Fruit fly (Drosophila melanogaster) whole organism, embryonic: Measurements from ENCODE around the gene aop.

ENCODE experiments used
- Atf6 ChIP-seq: fragments of 200-800 bp; sonication (Bioruptor generic); IDR thresholded peaks from 2 replicates; pipeline ENCODE4 v1.3.6; 2022; ENCODE audit warnings: missing biosample characterization, missing genetic modification characterization
- CG10462 ChIP-seq: fragments of 200-800 bp; sonication (Bioruptor generic); optimal IDR thresholded peaks from 2 replicates; lab custom pipeline; 2016; ENCODE audit warnings: missing biosample characterization, missing genetic modification characterization
- CG10543 ChIP-seq: fragments of 200-800 bp; sonication (Bioruptor generic); optimal IDR thresholded peaks from 3 replicates; lab custom pipeline; 2017; ENCODE audit warnings: missing biosample characterization, mild to moderate bottlenecking, missing genetic modification characterization, moderate library complexity
- CG12236 ChIP-seq: fragments of 200-800 bp; sonication (Bioruptor generic); optimal IDR thresholded peaks from 2 replicates; lab custom pipeline; 2016; ENCODE audit warnings: missing biosample characterization, missing genetic modification characterization
- CG12299 ChIP-seq: fragments of 200-800 bp; sonication (Bioruptor generic); optimal IDR thresholded peaks from 2 replicates; lab custom pipeline; 2018; ENCODE audit warnings: missing biosample characterization, mild to moderate bottlenecking, missing genetic modification characterization
- CG12744 ChIP-seq: fragments of 200-800 bp; sonication (Bioruptor generic); optimal IDR thresholded peaks from 2 replicates; lab custom pipeline; 2016; ENCODE audit warnings: missing biosample characterization, missing genetic modification characterization
- CG13424 ChIP-seq: fragments of 200-800 bp; sonication (Bioruptor generic); optimal IDR thresholded peaks from 2 replicates; lab custom pipeline; 2019; ENCODE audit warnings: missing biosample characterization, mild to moderate bottlenecking, missing genetic modification characterization, moderate library complexity
- CG13775 ChIP-seq: fragments of 200-800 bp; sonication (Bioruptor generic); optimal IDR thresholded peaks from 3 replicates; lab custom pipeline; 2017; ENCODE audit warnings: missing biosample characterization, mild to moderate bottlenecking, missing genetic modification characterization
- CG14441 ChIP-seq: fragments of 200-800 bp; sonication (Bioruptor generic); IDR thresholded peaks from 2 replicates; pipeline ENCODE4 v1.3.6; 2022; ENCODE audit warnings: missing biosample characterization, missing genetic modification characterization
- CG17361 ChIP-seq: fragments of 200-800 bp; sonication (Bioruptor generic); IDR thresholded peaks from 3 replicates; pipeline ENCODE4 v1.3.6; 2022; ENCODE audit warnings: missing biosample characterization, missing genetic modification characterization
- CG17385 ChIP-seq: fragments of 200-800 bp; sonication (Bioruptor generic); optimal IDR thresholded peaks from 3 replicates; lab custom pipeline; 2018; ENCODE audit warnings: missing biosample characterization, mild to moderate bottlenecking, missing genetic modification characterization
- CG17568 ChIP-seq: fragments of 200-800 bp; sonication (Bioruptor generic); optimal IDR thresholded peaks from 2 replicates; lab custom pipeline; 2018; ENCODE audit warnings: missing biosample characterization, mild to moderate bottlenecking, missing genetic modification characterization, moderate library complexity
- CG3065 ChIP-seq: fragments of 200-800 bp; sonication (Bioruptor generic); optimal IDR thresholded peaks from 2 replicates; lab custom pipeline; 2016; ENCODE audit warnings: missing biosample characterization, missing genetic modification characterization
- CG4424 ChIP-seq: fragments of 200-800 bp; sonication (Bioruptor generic); optimal IDR thresholded peaks from 3 replicates; lab custom pipeline; 2016; ENCODE audit warnings: missing biosample characterization, missing genetic modification characterization
- CG7357 ChIP-seq: fragments of 200-800 bp; sonication (Bioruptor generic); IDR thresholded peaks from 3 replicates; pipeline ENCODE4 v1.3.6; 2022; ENCODE audit warnings: missing biosample characterization, missing genetic modification characterization
- CG7928 ChIP-seq: fragments of 200-800 bp; sonication (Bioruptor generic); optimal IDR thresholded peaks from 2 replicates; lab custom pipeline; 2017; ENCODE audit warnings: missing biosample characterization, mild to moderate bottlenecking, missing genetic modification characterization
- CG9437 ChIP-seq: fragments of 200-800 bp; sonication (Bioruptor generic); optimal IDR thresholded peaks from 2 replicates; lab custom pipeline; 2018; ENCODE audit warnings: missing biosample characterization, mild to moderate bottlenecking, missing genetic modification characterization
- Dek ChIP-seq: fragments of 200-800 bp; sonication (Bioruptor generic); optimal IDR thresholded peaks from 3 replicates; lab custom pipeline; 2019; ENCODE audit warnings: missing biosample characterization, mild to moderate bottlenecking, missing genetic modification characterization, moderate library complexity
- Doc2 ChIP-seq: fragments of 200-800 bp; sonication (Bioruptor generic); IDR thresholded peaks from 2 replicates; pipeline ENCODE4 v1.3.6; 2022; ENCODE audit warnings: missing biosample characterization, missing genetic modification characterization
- E2f1 ChIP-seq: fragments of 200-800 bp; sonication (Bioruptor generic); IDR thresholded peaks from 2 replicates; pipeline ENCODE4 v1.3.6; 2022; ENCODE audit warnings: missing biosample characterization, missing genetic modification characterization
- Eip74EF ChIP-seq, 2 experiments: fragments of 200-800 bp in 1 of 2; fragments of >200 bp in 1 of 2; sonication (Bioruptor generic) in 1 of 2; optimal IDR thresholded peaks; 2 replicates each; lab custom pipeline; 2017 to 2019; ENCODE audit warnings: missing biosample characterization in 2 of 2, missing genetic modification characterization in 2 of 2, mild to moderate bottlenecking in 1 of 2, moderate library complexity in 1 of 2
- Fer1 ChIP-seq: fragments of 200-800 bp; sonication (Bioruptor generic); optimal IDR thresholded peaks from 2 replicates; lab custom pipeline; 2017; ENCODE audit warnings: missing biosample characterization, mild to moderate bottlenecking, missing genetic modification characterization
- HLH3B ChIP-seq: fragments of 200-800 bp; sonication (Bioruptor generic); IDR thresholded peaks from 2 replicates; pipeline ENCODE4 v1.3.6; 2022; ENCODE audit warnings: missing biosample characterization, missing genetic modification characterization
- HLH54F ChIP-seq: fragments of 200-800 bp; sonication (Bioruptor generic); optimal IDR thresholded peaks from 3 replicates; lab custom pipeline; 2016; ENCODE audit warnings: missing biosample characterization, missing genetic modification characterization
- Jarid2 ChIP-seq: fragments of 200-800 bp; sonication (Bioruptor generic); optimal IDR thresholded peaks from 3 replicates; lab custom pipeline; 2017; ENCODE audit warnings: mild to moderate bottlenecking, missing biosample characterization, missing genetic modification reagents, missing genetic modification characterization
- Lim3 ChIP-seq: fragments of 200-800 bp; sonication (Bioruptor generic); IDR thresholded peaks from 2 replicates; pipeline ENCODE4 v1.3.6; 2022; ENCODE audit warnings: missing biosample characterization, missing genetic modification characterization
- MTF-1 ChIP-seq: fragments of 200-800 bp; sonication (Bioruptor generic); optimal IDR thresholded peaks from 2 replicates; lab custom pipeline; 2018; ENCODE audit warnings: missing biosample characterization, mild to moderate bottlenecking, missing genetic modification characterization, borderline replicate concordance
- Mes4 ChIP-seq: fragments of 200-800 bp; sonication (Bioruptor generic); optimal IDR thresholded peaks from 2 replicates; lab custom pipeline; 2016; ENCODE audit warnings: missing biosample characterization, missing genetic modification characterization
- NK7.1 ChIP-seq: fragments of 200-800 bp; sonication (Bioruptor generic); optimal IDR thresholded peaks from 3 replicates; lab custom pipeline; 2016; ENCODE audit warnings: missing biosample characterization, missing genetic modification characterization
- Optix ChIP-seq: fragments of 200-800 bp; sonication (Bioruptor generic); IDR thresholded peaks from 3 replicates; pipeline ENCODE4 v1.3.6; 2022; ENCODE audit warnings: missing biosample characterization, missing genetic modification characterization
- Trl ChIP-seq, 3 experiments: fragments of >200 bp in 2 of 3; fragments of 200-800 bp in 1 of 3; sonication (Bioruptor generic) in 1 of 3; optimal IDR thresholded peaks; 2 replicates in 1 of 3; 3 replicates in 2 of 3; lab custom pipeline; 2016 to 2017; ENCODE audit warnings: missing biosample characterization in 1 of 3, missing genetic modification characterization in 1 of 3
- Xrp1 ChIP-seq: fragments of 200-800 bp; sonication (Bioruptor generic); IDR thresholded peaks from 2 replicates; pipeline ENCODE4 v1.3.6; 2022; ENCODE audit warnings: missing biosample characterization, missing genetic modification characterization
- bab2 ChIP-seq: fragments of 200-800 bp; sonication (Bioruptor generic); optimal IDR thresholded peaks from 2 replicates; lab custom pipeline; 2016; ENCODE audit warnings: missing biosample characterization, missing genetic modification characterization
- btn ChIP-seq: fragments of 200-800 bp; sonication (Bioruptor generic); optimal IDR thresholded peaks from 2 replicates; lab custom pipeline; 2016; ENCODE audit warnings: missing biosample characterization, missing genetic modification characterization
- disco-r ChIP-seq: fragments of 200-800 bp; sonication (Bioruptor generic); optimal IDR thresholded peaks from 2 replicates; lab custom pipeline; 2016; ENCODE audit warnings: missing biosample characterization, missing genetic modification characterization
- fd64A ChIP-seq: fragments of 200-800 bp; sonication (Bioruptor generic); optimal IDR thresholded peaks from 3 replicates; lab custom pipeline; 2018; ENCODE audit warnings: missing biosample characterization, mild to moderate bottlenecking, missing genetic modification characterization
- fru ChIP-seq: fragments of >200 bp; optimal IDR thresholded peaks from 2 replicates; lab custom pipeline; 2017
- fu2 ChIP-seq: fragments of 200-800 bp; sonication (Bioruptor generic); optimal IDR thresholded peaks from 2 replicates; lab custom pipeline; 2016; ENCODE audit warnings: missing biosample characterization, missing genetic modification characterization
- gt ChIP-seq: fragments of 200-800 bp; sonication (Bioruptor generic); IDR thresholded peaks from 2 replicates; pipeline ENCODE4 v1.3.6; 2022; ENCODE audit warnings: missing biosample characterization, missing genetic modification characterization
- jumu ChIP-seq: fragments of 200-800 bp; sonication (Bioruptor generic); optimal IDR thresholded peaks from 3 replicates; lab custom pipeline; 2016; ENCODE audit warnings: missing biosample characterization, missing genetic modification characterization
- lmd ChIP-seq: fragments of 200-800 bp; sonication (Bioruptor generic); IDR thresholded peaks from 2 replicates; pipeline ENCODE4 v1.3.6; 2022; ENCODE audit warnings: missing biosample characterization, missing genetic modification characterization
- maf-S ChIP-seq: fragments of 200-800 bp; sonication (Bioruptor generic); optimal IDR thresholded peaks from 2 replicates; lab custom pipeline; 2016; ENCODE audit warnings: missing biosample characterization, missing genetic modification characterization
- mam ChIP-seq: fragments of 200-800 bp; sonication (Bioruptor generic); optimal IDR thresholded peaks from 3 replicates; lab custom pipeline; 2016; ENCODE audit warnings: missing biosample characterization, missing genetic modification characterization
- nerfin-2 ChIP-seq: fragments of 200-800 bp; sonication (Bioruptor generic); IDR thresholded peaks from 2 replicates; pipeline ENCODE4 v1.3.6; 2022; ENCODE audit warnings: missing biosample characterization, missing genetic modification characterization; ENCODE audit not compliant: partially characterized antibody
- ranshi ChIP-seq: fragments of 200-800 bp; sonication (Bioruptor generic); IDR thresholded peaks from 2 replicates; pipeline ENCODE4 v1.3.6; 2022; ENCODE audit warnings: missing biosample characterization, missing genetic modification characterization
- repo ChIP-seq: fragments of 200-800 bp; sonication (Bioruptor generic); optimal IDR thresholded peaks from 2 replicates; lab custom pipeline; 2016; ENCODE audit warnings: missing biosample characterization, missing genetic modification characterization
- slp2 ChIP-seq: fragments of 200-800 bp; sonication (Bioruptor generic); optimal IDR thresholded peaks from 2 replicates; lab custom pipeline; 2016; ENCODE audit warnings: missing biosample characterization, missing genetic modification characterization
- twi ChIP-seq: fragments of 200-800 bp; optimal IDR thresholded peaks from 2 replicates; lab custom pipeline; 2019; ENCODE audit warnings: missing biosample characterization, mild to moderate bottlenecking, missing genetic modification characterization, moderate library complexity
- tx ChIP-seq: fragments of 200-800 bp; sonication (Bioruptor generic); optimal IDR thresholded peaks from 2 replicates; lab custom pipeline; 2016; ENCODE audit warnings: missing biosample characterization, missing genetic modification characterization
- usp ChIP-seq: fragments of >200 bp; optimal IDR thresholded peaks from 2 replicates; lab custom pipeline; 2017; ENCODE audit warnings: missing biosample characterization, missing genetic modification characterization
- z ChIP-seq: fragments of 200-800 bp; sonication (Bioruptor generic); IDR thresholded peaks from 3 replicates; pipeline ENCODE4 v1.3.6; 2022; ENCODE audit warnings: missing biosample characterization, missing genetic modification characterization
- zfh2 ChIP-seq: fragments of 200-800 bp; sonication (Bioruptor generic); optimal IDR thresholded peaks from 2 replicates; lab custom pipeline; 2016; ENCODE audit warnings: missing biosample characterization, missing genetic modification characterization

The aop gene

dm6 chr2L:2227316-2227715 lies 48.8 kb upstream of the aop start (continued):
- no peak for TF ChIP-seq CG3065
- TF ChIP-seq CG13775 (GFP tag; lab: Kevin White, UChicago), result no peak
- no peak for TF ChIP-seq slp2 (GFP tag; lab: Kevin White, UChicago)
- TF ChIP-seq Optix (GFP tag; lab: Robert Waterston, UW), result no peak
- no peak for TF ChIP-seq bab2 (GFP tag; lab: Kevin White, UChicago)
- no peak for TF ChIP-seq fru (lab: Kevin White, UChicago)
- TF ChIP-seq Lim3 (GFP tag; lab: Robert Waterston, UW), result peak; percentile 18; the same call in 1 of the 2 replicates
- peak; percentile 48 for TF ChIP-seq Fer1 (GFP tag; lab: Kevin White, UChicago)
- peak; percentile 19 for TF ChIP-seq CG9437 (GFP tag; lab: Kevin White, UChicago)
- peak; percentile 33; the same call in 1 of the 2 replicates for TF ChIP-seq Xrp1 (GFP tag; lab: Robert Waterston, UW)
- 0 out of 3 replicates have a peak, but pooled peaks have one; percentile 22 for TF ChIP-seq CG17361 (GFP tag; lab: Robert Waterston, UW)
- TF ChIP-seq CG13424 (tag; lab: Kevin White, UChicago), result peak; percentile 56
- TF ChIP-seq maf-S (GFP tag; lab: Kevin White, UChicago), result no peak
- no peak for TF ChIP-seq CG7928 (GFP tag; lab: Kevin White, UChicago)
- no peak for TF ChIP-seq NK7.1 (GFP tag; lab: Kevin White, UChicago)
- TF ChIP-seq CG4424, result peak; percentile 34
- no peak for TF ChIP-seq usp (GFP tag; lab: Kevin White, UChicago)
- TF ChIP-seq nerfin-2, result no peak; the same call in 1 of the 2 replicates
- no peak for TF ChIP-seq Dek (tag; lab: Kevin White, UChicago)
- no peak for TF ChIP-seq Mes4
- TF ChIP-seq CG12236, result no peak
- no peak for TF ChIP-seq fu2 (GFP tag; lab: Kevin White, UChicago)
- peak; percentile 64 for TF ChIP-seq HLH3B (GFP tag; lab: Robert Waterston, UW)
- no peak for TF ChIP-seq Jarid2 (GFP tag; lab: Kevin White, UChicago)
- no peak for TF ChIP-seq MTF-1 (GFP tag; lab: Kevin White, UChicago)
- TF ChIP-seq CG17385 (GFP tag; lab: Kevin White, UChicago), result no peak
- no peak for TF ChIP-seq Doc2 (GFP tag; lab: Robert Waterston, UW)
- TF ChIP-seq tx (GFP tag; lab: Kevin White, UChicago), result no peak
- TF ChIP-seq z (GFP tag; lab: Robert Waterston, UW), result no peak
- TF ChIP-seq Atf6, result peak; percentile 55
- TF ChIP-seq CG12299 (tag; lab: Kevin White, UChicago), result no peak
- TF ChIP-seq CG10543, result peak; percentile 15
- TF ChIP-seq disco-r (GFP tag; lab: Kevin White, UChicago), result no peak
- peak; percentile 43 to 50 for TF ChIP-seq Trl (optimal IDR thresholded peaks at IDR 0.05; lab: Kevin White, UChicago)
- no peak for TF ChIP-seq Trl (GFP tag; optimal IDR thresholded peaks at IDR 0.05; lab: Kevin White, UChicago)
- TF ChIP-seq CG10462 (GFP tag; lab: Kevin White, UChicago), result no peak
- peak; percentile 10 for TF ChIP-seq HLH54F (GFP tag; lab: Kevin White, UChicago)
- TF ChIP-seq jumu (GFP tag; lab: Kevin White, UChicago), result peak; percentile 22
- no peak for TF ChIP-seq fd64A (GFP tag; lab: Kevin White, UChicago)
- no peak for TF ChIP-seq CG12744 (GFP tag; lab: Kevin White, UChicago)
- no peak for TF ChIP-seq gt (GFP tag; lab: Robert Waterston, UW)
- peak; percentile 6 for TF ChIP-seq mam (GFP tag; lab: Kevin White, UChicago)
- 0 out of 2 replicates have a peak, but pooled peaks have one; percentile 24 for TF ChIP-seq ranshi (GFP tag; lab: Robert Waterston, UW)
- TF ChIP-seq lmd, result peak; percentile 29; the same call in 1 of the 2 replicates
- 0 out of 3 replicates have a peak, but pooled peaks have one; percentile 6 for TF ChIP-seq CG7357 (GFP tag; lab: Robert Waterston, UW)
- peak; percentile 23 for TF ChIP-seq zfh2 (GFP tag; lab: Kevin White, UChicago)
- no peak for TF ChIP-seq repo
- TF ChIP-seq CG17568 (GFP tag; lab: Kevin White, UChicago), result peak; percentile 19
- no peak for TF ChIP-seq Eip74EF (GFP tag; optimal IDR thresholded peaks at IDR 0.05; lab: Kevin White, UChicago)
- TF ChIP-seq btn, result no peak
- peak; percentile 52; the same call in 1 of the 2 replicates for TF ChIP-seq E2f1
- no peak for TF ChIP-seq twi (tag; lab: Kevin White, UChicago)
- peak; percentile 65 for TF ChIP-seq CG14441 (GFP tag; lab: Robert Waterston, UW)
